Worm (Caenorhabditis elegans) whole organism, mixed stage, embryonic: Measurements from ENCODE around the gene pgp-11.

Experiments
- M03D4.4 ChIP-seq: sonication (generic microtip); optimal IDR thresholded peaks from 2 replicates; lab custom pipeline; 2017; ENCODE audit warnings: mild to moderate bottlenecking, missing genetic modification characterization, missing compliant biosample characterization
- bed-3 ChIP-seq: fragments of 200-800 bp; sonication (Bioruptor generic); optimal IDR thresholded peaks from 3 replicates; lab custom pipeline; 2018; ENCODE audit warnings: mild to moderate bottlenecking, missing genetic modification characterization, moderate library complexity, missing compliant biosample characterization
- ceh-39 ChIP-seq: fragments of 150-350 bp; optimal IDR thresholded peaks from 2 replicates; lab custom pipeline; 2014; ENCODE audit warnings: missing biosample characterization, missing genetic modification characterization
- ceh-43 ChIP-seq: fragments of 200-800 bp; sonication (Bioruptor generic); optimal IDR thresholded peaks from 2 replicates; lab custom pipeline; 2018; ENCODE audit warnings: mild to moderate bottlenecking, missing genetic modification characterization, moderate library complexity, missing compliant biosample characterization
- ceh-83 ChIP-seq: fragments of 200-800 bp; sonication (Bioruptor generic); optimal IDR thresholded peaks from 2 replicates; lab custom pipeline; 2018; ENCODE audit warnings: mild to moderate bottlenecking, missing genetic modification characterization, missing compliant biosample characterization
- ces-1 ChIP-seq: fragments of 150-350 bp; optimal IDR thresholded peaks from 2 replicates; lab custom pipeline; 2014; ENCODE audit warnings: missing biosample characterization, missing genetic modification reagents, missing genetic modification characterization
- drap-1 ChIP-seq: fragments of 200-800 bp; sonication (Bioruptor generic); optimal IDR thresholded peaks from 3 replicates; lab custom pipeline; 2018; ENCODE audit warnings: mild to moderate bottlenecking, missing genetic modification characterization, missing compliant biosample characterization
- elt-1 ChIP-seq: sonication (generic microtip); optimal IDR thresholded peaks from 2 replicates; lab custom pipeline; 2017; ENCODE audit warnings: missing genetic modification characterization, mild to moderate bottlenecking, missing compliant biosample characterization, antibody characterized with exemption, moderate library complexity, borderline replicate concordance; ENCODE audit not compliant: insufficient read depth
- elt-3 ChIP-seq: fragments of 150-350 bp; optimal IDR thresholded peaks from 2 replicates; lab custom pipeline; 2014; ENCODE audit warnings: missing biosample characterization, missing genetic modification characterization
- flh-1 ChIP-seq: fragments of 200-800 bp; sonication (Bioruptor generic); optimal IDR thresholded peaks from 2 replicates; lab custom pipeline; 2018; ENCODE audit warnings: mild to moderate bottlenecking, missing genetic modification characterization, moderate library complexity, missing compliant biosample characterization
- ham-2 ChIP-seq: fragments of 200-800 bp; sonication (Bioruptor generic); optimal IDR thresholded peaks from 2 replicates; lab custom pipeline; 2018; ENCODE audit warnings: mild to moderate bottlenecking, missing genetic modification characterization, missing compliant biosample characterization
- hlh-1 ChIP-seq: fragments of 150-350 bp; optimal IDR thresholded peaks from 2 replicates; lab custom pipeline; 2014; ENCODE audit warnings: missing biosample characterization, missing genetic modification reagents, missing genetic modification characterization
- lin-13 ChIP-seq: fragments of 150-350 bp; optimal IDR thresholded peaks from 2 replicates; lab custom pipeline; 2014; ENCODE audit warnings: missing biosample characterization, missing genetic modification characterization
- lin-32 ChIP-seq: fragments of 200-800 bp; sonication (Bioruptor generic); optimal IDR thresholded peaks from 2 replicates; lab custom pipeline; 2018; ENCODE audit warnings: mild to moderate bottlenecking, missing genetic modification characterization, missing compliant biosample characterization
- mab-5 ChIP-seq: fragments of 150-350 bp; optimal IDR thresholded peaks from 2 replicates; lab custom pipeline; 2014; ENCODE audit warnings: missing biosample characterization, missing genetic modification characterization
- mep-1 ChIP-seq: fragments of 150-350 bp; optimal IDR thresholded peaks from 2 replicates; lab custom pipeline; 2017; ENCODE audit warnings: missing biosample characterization, missing genetic modification reagents, missing genetic modification characterization, inconsistent platforms
- mls-2 ChIP-seq: sonication (generic microtip); optimal IDR thresholded peaks from 2 replicates; lab custom pipeline; 2016; ENCODE audit warnings: mild to moderate bottlenecking, missing genetic modification characterization, moderate library complexity, missing compliant biosample characterization
- nhr-2 ChIP-seq: fragments of 150-350 bp; optimal IDR thresholded peaks from 2 replicates; lab custom pipeline; 2014; ENCODE audit warnings: missing biosample characterization, missing genetic modification characterization
- nhr-237 ChIP-seq: fragments of 150-350 bp; optimal IDR thresholded peaks from 2 replicates; lab custom pipeline; 2014; ENCODE audit warnings: missing biosample characterization, missing genetic modification characterization
- nhr-28 ChIP-seq: fragments of 150-350 bp; optimal IDR thresholded peaks from 2 replicates; lab custom pipeline; 2014; ENCODE audit warnings: missing biosample characterization, missing genetic modification characterization
- nhr-76 ChIP-seq: sonication (generic microtip); optimal IDR thresholded peaks from 2 replicates; lab custom pipeline; 2017; ENCODE audit warnings: missing biosample characterization, missing genetic modification characterization
- pha-4 ChIP-seq: fragments of 150-350 bp; optimal IDR thresholded peaks from 2 replicates; lab custom pipeline; 2018; ENCODE audit warnings: missing biosample characterization, missing genetic modification reagents, missing genetic modification characterization
- sem-2 ChIP-seq: fragments of 200-800 bp; sonication (Bioruptor generic); optimal IDR thresholded peaks from 2 replicates; lab custom pipeline; 2018; ENCODE audit warnings: mild to moderate bottlenecking, missing genetic modification characterization, missing compliant biosample characterization
- snpc-4 ChIP-seq: fragments of 150-350 bp; optimal IDR thresholded peaks from 2 replicates; lab custom pipeline; 2014; ENCODE audit warnings: missing biosample characterization, missing genetic modification characterization
- tbx-8 ChIP-seq: fragments of 200-800 bp; sonication (Bioruptor generic); optimal IDR thresholded peaks from 2 replicates; lab custom pipeline; 2018; ENCODE audit warnings: mild to moderate bottlenecking, missing genetic modification characterization, moderate library complexity, missing compliant biosample characterization
- unc-120 ChIP-seq: sonication (generic microtip); optimal IDR thresholded peaks from 2 replicates; lab custom pipeline; 2017; ENCODE audit warnings: missing genetic modification characterization, missing compliant biosample characterization; ENCODE audit not compliant: poor library complexity, severe bottlenecking
- unc-39 ChIP-seq: fragments of 150-350 bp; optimal IDR thresholded peaks from 2 replicates; lab custom pipeline; 2014; ENCODE audit warnings: missing biosample characterization, missing genetic modification characterization
- zip-8 ChIP-seq: fragments of 150-350 bp; optimal IDR thresholded peaks from 2 replicates; lab custom pipeline; 2014; ENCODE audit warnings: missing biosample characterization, missing genetic modification characterization
- ztf-11 ChIP-seq: fragments of 150-350 bp; optimal IDR thresholded peaks from 2 replicates; lab custom pipeline; 2014; ENCODE audit warnings: missing biosample characterization, missing genetic modification characterization

The pgp-11 gene

ce11 chrII:8037863-8038262, 33.8 kb upstream of the pgp-11 start, which contains the start of gene C08B11.9:
Gene C08B11.9, minus strand, starts transcription at chrII:8038169.
- no peak for TF ChIP-seq ceh-83
- TF ChIP-seq snpc-4 (tag; lab: Kevin White, UChicago): no peak
- no peak for TF ChIP-seq tbx-8 (GFP tag; lab: Kevin White, UChicago)
- TF ChIP-seq ces-1 (GFP tag; lab: Kevin White, UChicago): no peak
- no peak for TF ChIP-seq zip-8 (tag; lab: Kevin White, UChicago)
- no peak for TF ChIP-seq bed-3 (GFP tag; lab: Kevin White, UChicago)
- no peak for TF ChIP-seq ham-2 (GFP tag; lab: Kevin White, UChicago)
- TF ChIP-seq drap-1 (GFP tag; lab: Kevin White, UChicago): no peak
- TF ChIP-seq hlh-1: no peak
- no peak for TF ChIP-seq ceh-43 (GFP tag; lab: Kevin White, UChicago)
- no peak for TF ChIP-seq lin-32 (GFP tag; lab: Kevin White, UChicago)
- TF ChIP-seq nhr-28 (tag; lab: Kevin White, UChicago): no peak
- no peak for TF ChIP-seq ceh-39 (tag; lab: Kevin White, UChicago)
- TF ChIP-seq lin-13 (tag; lab: Kevin White, UChicago): no peak
- TF ChIP-seq sem-2 (GFP tag; lab: Kevin White, UChicago): no peak
- TF ChIP-seq flh-1 (GFP tag; lab: Kevin White, UChicago): no peak
- no peak for TF ChIP-seq nhr-2 (tag; lab: Kevin White, UChicago)
- no peak for TF ChIP-seq mab-5 (tag; lab: Kevin White, UChicago)
- no peak for TF ChIP-seq unc-39
- TF ChIP-seq, all 35 proteins: peak for 0

- no peak for TF ChIP-seq M03D4.4 (tag; lab: Kevin White, UChicago)
Measured at ce11 chrII:8037246-8037645, 33.2 kb upstream of the pgp-11 start, which contains the start of gene arp-6. Gene arp-6, minus strand, starts transcription at chrII:8037346.

ce11 chrII:8035667-8036066, 31.6 kb upstream of the pgp-11 start, which contains the start of gene sap-49:
Gene sap-49, minus strand, starts transcription at chrII:8035767.
- TF ChIP-seq unc-120 (tag; lab: Kevin White, UChicago): no peak
- no peak for TF ChIP-seq mls-2 (tag; lab: Kevin White, UChicago)
- TF ChIP-seq snpc-4 (tag; lab: Kevin White, UChicago): no peak
- no peak for TF ChIP-seq ham-2 (GFP tag; lab: Kevin White, UChicago)
- TF ChIP-seq mep-1 (tag; lab: Kevin White, UChicago): no peak
- no peak for TF ChIP-seq pha-4 (tag; lab: Kevin White, UChicago)
- no peak for TF ChIP-seq nhr-237 (tag; lab: Kevin White, UChicago)
- TF ChIP-seq hlh-1: no peak
- TF ChIP-seq ztf-11 (tag; lab: Kevin White, UChicago): no peak
- TF ChIP-seq elt-1: no peak
- no peak for TF ChIP-seq M03D4.4 (tag; lab: Kevin White, UChicago)
- TF ChIP-seq elt-3 (tag; lab: Kevin White, UChicago): no peak
- TF ChIP-seq mab-5 (tag; lab: Kevin White, UChicago): no peak
- TF ChIP-seq sem-2 (GFP tag; lab: Kevin White, UChicago): no peak
- TF ChIP-seq ceh-39 (tag; lab: Kevin White, UChicago): no peak
- no peak for TF ChIP-seq unc-39

- TF ChIP-seq flh-1 (GFP tag; lab: Kevin White, UChicago) (no peak), mls-2 (tag; lab: Kevin White, UChicago) (no peak), mab-5 (tag; lab: Kevin White, UChicago) (no peak), lin-32 (GFP tag; lab: Kevin White, UChicago) (no peak), mep-1 (tag; lab: Kevin White, UChicago) (no peak), ceh-43 (GFP tag; lab: Kevin White, UChicago) (no peak), unc-120 (tag; lab: Kevin White, UChicago) (no peak), hlh-1 (no peak), sem-2 (GFP tag; lab: Kevin White, UChicago) (no peak), snpc-4 (tag; lab: Kevin White, UChicago) (no peak), lin-13 (tag; lab: Kevin White, UChicago) (no peak), unc-39 (no peak), ham-2 (GFP tag; lab: Kevin White, UChicago) (no peak), nhr-28 (tag; lab: Kevin White, UChicago) (no peak), nhr-2 (tag; lab: Kevin White, UChicago) (no peak), ceh-83 (no peak), nhr-76 (tag; lab: Kevin White, UChicago) (no peak), bed-3 (GFP tag; lab: Kevin White, UChicago) (no peak), drap-1 (GFP tag; lab: Kevin White, UChicago) (no peak)
- TF ChIP-seq, all 35 proteins: peak for 0
Measured at ce11 chrII:8034617-8035016, 30.6 kb upstream of the pgp-11 start.

ce11 chrII:8034008-8034407, 30.0 kb upstream of the pgp-11 start:
- peak; percentile 7 for TF ChIP-seq ceh-83
- TF ChIP-seq flh-1 (GFP tag; lab: Kevin White, UChicago): no peak
